Worm (Caenorhabditis elegans) whole organism, L1 larva: ENCODE data around the gene Y7A5A.8.

ENCODE experiments used
- C04F5.9 ChIP-seq: sonication (generic microtip); optimal IDR thresholded peaks from 2 replicates; lab custom pipeline; 2016; ENCODE audit warnings: missing genetic modification characterization, missing compliant biosample characterization
- Y116A8C.19 ChIP-seq: sonication (generic microtip); optimal IDR thresholded peaks from 2 replicates; lab custom pipeline; 2016; ENCODE audit warnings: missing compliant biosample characterization, missing genetic modification characterization, borderline replicate concordance
- aly-2 ChIP-seq: fragments of 150-350 bp; optimal IDR thresholded peaks from 2 replicates; lab custom pipeline; 2014; ENCODE audit warnings: missing biosample characterization, missing genetic modification characterization
- ama-1 ChIP-seq: fragments of 150-350 bp; optimal IDR thresholded peaks from 2 replicates; lab custom pipeline; 2014
- ceh-8 ChIP-seq: fragments of 200-800 bp; sonication (Bioruptor generic); optimal IDR thresholded peaks from 2 replicates; lab custom pipeline; 2018; ENCODE audit warnings: mild to moderate bottlenecking, missing genetic modification characterization, moderate library complexity, missing compliant biosample characterization
- ceh-82 ChIP-seq, 3 experiments: fragments of 150-350 bp in 1 of 3; sonication (generic microtip) in 2 of 3; optimal IDR thresholded peaks; 2 replicates each; lab custom pipeline; 2014 to 2017; ENCODE audit warnings: missing biosample characterization in 3 of 3, missing genetic modification characterization in 3 of 3
- ceh-90 ChIP-seq: sonication (generic microtip); optimal IDR thresholded peaks from 2 replicates; lab custom pipeline; 2016; ENCODE audit warnings: missing genetic modification characterization, missing compliant biosample characterization
- ces-1 ChIP-seq: fragments of 150-350 bp; optimal IDR thresholded peaks from 2 replicates; lab custom pipeline; 2014; ENCODE audit warnings: missing biosample characterization, missing genetic modification reagents, missing genetic modification characterization
- efl-1 ChIP-seq, 4 experiments: fragments of 150-350 bp; optimal IDR thresholded peaks in 3 of 4; peaks in 1 of 4; 1 replicate in 1 of 4; 2 replicates in 3 of 4; lab custom pipeline; 2014; ENCODE audit warnings: missing biosample characterization in 2 of 4, missing genetic modification characterization in 2 of 4, missing genetic modification reagents in 2 of 4
- egl-27 ChIP-seq, 2 experiments: fragments of 150-350 bp in 1 of 2; sonication (generic microtip); optimal IDR thresholded peaks; 3 replicates each; lab custom pipeline; 2017 to 2018; ENCODE audit warnings: missing biosample characterization in 2 of 2, missing genetic modification characterization in 2 of 2, missing genetic modification reagents in 2 of 2
- fkh-4 ChIP-seq: sonication (generic microtip); optimal IDR thresholded peaks from 2 replicates; lab custom pipeline; 2016; ENCODE audit warnings: missing compliant biosample characterization, missing genetic modification characterization, borderline replicate concordance
- fos-1 ChIP-seq: fragments of 150-350 bp; optimal IDR thresholded peaks from 2 replicates; lab custom pipeline; 2014; ENCODE audit warnings: missing biosample characterization, missing genetic modification characterization
- hlh-17 ChIP-seq: fragments of 200-800 bp; sonication (Bioruptor generic); optimal IDR thresholded peaks from 2 replicates; lab custom pipeline; 2018; ENCODE audit warnings: missing genetic modification characterization, mild to moderate bottlenecking, missing compliant biosample characterization, moderate library complexity, borderline replicate concordance
- hpl-2 ChIP-seq: fragments of 150-350 bp; optimal IDR thresholded peaks from 2 replicates; lab custom pipeline; 2014; ENCODE audit warnings: missing biosample characterization, missing genetic modification reagents, missing genetic modification characterization
- jun-1 ChIP-seq: fragments of 150-350 bp; optimal IDR thresholded peaks from 2 replicates; lab custom pipeline; 2014; ENCODE audit warnings: missing biosample characterization, missing genetic modification reagents, missing genetic modification characterization
- lin-14 ChIP-seq: fragments of 200-800 bp; sonication (Bioruptor generic); optimal IDR thresholded peaks from 2 replicates; lab custom pipeline; 2018; ENCODE audit warnings: mild to moderate bottlenecking, missing genetic modification characterization, moderate library complexity, missing compliant biosample characterization
- lin-39 ChIP-seq: fragments of 150-350 bp; optimal IDR thresholded peaks from 2 replicates; lab custom pipeline; 2014; ENCODE audit warnings: missing biosample characterization, missing genetic modification reagents, missing genetic modification characterization
- lir-3 ChIP-seq: sonication (generic microtip); optimal IDR thresholded peaks from 2 replicates; lab custom pipeline; 2016; ENCODE audit warnings: mild to moderate bottlenecking, missing genetic modification characterization, moderate library complexity, missing compliant biosample characterization; ENCODE audit not compliant: poor library complexity
- mab-9 ChIP-seq: fragments of 200-800 bp; sonication (Bioruptor generic); IDR thresholded peaks from 2 replicates; pipeline ENCODE4 v1.3.6; 2022; ENCODE audit warnings: missing genetic modification reagents, missing genetic modification characterization, missing compliant biosample characterization
- nhr-237 ChIP-seq: fragments of 150-350 bp; optimal IDR thresholded peaks from 2 replicates; lab custom pipeline; 2014; ENCODE audit warnings: missing biosample characterization, missing genetic modification characterization
- nhr-28 ChIP-seq: fragments of 150-350 bp; optimal IDR thresholded peaks from 2 replicates; lab custom pipeline; 2014; ENCODE audit warnings: missing biosample characterization, missing genetic modification characterization
- nhr-47 ChIP-seq: sonication (generic microtip); optimal IDR thresholded peaks from 2 replicates; lab custom pipeline; 2016; ENCODE audit warnings: mild to moderate bottlenecking, missing genetic modification characterization, moderate library complexity, missing compliant biosample characterization
- nhr-77 ChIP-seq: fragments of 150-350 bp; optimal IDR thresholded peaks from 2 replicates; lab custom pipeline; 2014; ENCODE audit warnings: missing biosample characterization, missing genetic modification characterization
- nhr-84 ChIP-seq: sonication (generic microtip); optimal IDR thresholded peaks from 2 replicates; lab custom pipeline; 2017; ENCODE audit warnings: missing biosample characterization, missing genetic modification characterization
- pag-3 ChIP-seq: sonication (generic microtip); optimal IDR thresholded peaks from 2 replicates; lab custom pipeline; 2017; ENCODE audit warnings: missing genetic modification characterization, mild to moderate bottlenecking, missing compliant biosample characterization, antibody characterized with exemption, borderline replicate concordance; ENCODE audit not compliant: insufficient read depth
- pax-3 ChIP-seq: fragments of 200-800 bp; sonication (Bioruptor generic); optimal IDR thresholded peaks from 2 replicates; lab custom pipeline; 2018; ENCODE audit warnings: mild to moderate bottlenecking, missing genetic modification characterization, moderate library complexity, missing compliant biosample characterization
- pqm-1 ChIP-seq: sonication (generic microtip); optimal IDR thresholded peaks from 3 replicates; lab custom pipeline; 2017; ENCODE audit warnings: missing biosample characterization, missing genetic modification characterization
- skn-1 ChIP-seq: fragments of 150-350 bp; optimal IDR thresholded peaks from 2 replicates; lab custom pipeline; 2014; ENCODE audit warnings: missing biosample characterization, missing genetic modification characterization
- snpc-4 ChIP-seq: fragments of 150-350 bp; optimal IDR thresholded peaks from 2 replicates; lab custom pipeline; 2014; ENCODE audit warnings: missing biosample characterization, missing genetic modification characterization
- snu-23 ChIP-seq: sonication (generic microtip); optimal IDR thresholded peaks from 2 replicates; lab custom pipeline; 2016; ENCODE audit warnings: missing genetic modification characterization, missing compliant biosample characterization
- sox-4 ChIP-seq: sonication (generic microtip); optimal IDR thresholded peaks from 2 replicates; lab custom pipeline; 2016; ENCODE audit warnings: missing genetic modification characterization, missing compliant biosample characterization
- sup-37 ChIP-seq: fragments of 200-800 bp; sonication (Bioruptor generic); optimal IDR thresholded peaks from 2 replicates; lab custom pipeline; 2018; ENCODE audit warnings: mild to moderate bottlenecking, missing genetic modification characterization, missing compliant biosample characterization
- swsn-7 ChIP-seq: sonication (generic microtip); optimal IDR thresholded peaks from 2 replicates; lab custom pipeline; 2016; ENCODE audit warnings: missing genetic modification characterization, missing compliant biosample characterization
- tlp-1 ChIP-seq: fragments of 150-350 bp; optimal IDR thresholded peaks from 2 replicates; lab custom pipeline; 2014; ENCODE audit warnings: missing biosample characterization, missing genetic modification characterization
- unc-30 ChIP-seq: sonication (generic microtip); optimal IDR thresholded peaks from 2 replicates; lab custom pipeline; 2017; ENCODE audit warnings: missing biosample characterization, missing genetic modification characterization
- xbp-1 ChIP-seq: sonication (generic microtip); optimal IDR thresholded peaks from 2 replicates; lab custom pipeline; 2016; ENCODE audit warnings: missing genetic modification characterization, missing compliant biosample characterization
- ztf-11 ChIP-seq, 2 experiments: sonication (generic microtip); optimal IDR thresholded peaks; 2 replicates each; lab custom pipeline; 2016 to 2017; ENCODE audit warnings: missing genetic modification characterization in 2 of 2, missing biosample characterization in 1 of 2, missing compliant biosample characterization in 1 of 2

Gene Y7A5A.8

DNA sequence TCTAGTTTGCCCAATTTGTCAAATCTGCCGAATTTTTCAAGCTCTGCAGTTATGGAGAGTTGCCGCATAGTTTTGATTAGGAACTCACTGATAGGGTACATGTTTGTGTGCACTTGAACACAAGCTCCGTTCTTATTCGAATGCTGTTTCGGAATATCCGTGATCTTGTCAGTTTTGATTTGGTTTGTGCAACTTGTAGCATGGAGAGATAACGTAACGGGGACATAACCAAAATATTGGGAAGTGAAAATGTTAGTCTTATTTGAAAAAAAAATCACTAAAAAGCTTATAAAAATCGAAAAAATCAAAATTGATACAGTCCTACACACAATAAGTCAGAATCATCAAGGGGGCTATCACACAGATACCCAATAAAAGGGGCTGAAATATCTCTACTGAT, 40.3 kb upstream of the Y7A5A.8 start, which contains the start of gene Y7A5A.24:
Gene Y7A5A.24 (minus strand): TSS at position 101 of the 400 bp plus-strand sequence.
- TF ChIP-seq efl-1 (optimal IDR thresholded peaks at IDR 0.05; lab: Kevin White, UChicago) (no peak), efl-1 (GFP tag; optimal IDR thresholded peaks at IDR 0.05 in 1 of 2; lab: Kevin White, UChicago) (peak in 1 of 2 experiments; percentile 7), egl-27 (tag; optimal IDR thresholded peaks at IDR 0.05; lab: Kevin White, UChicago) (no peak)

DNA sequence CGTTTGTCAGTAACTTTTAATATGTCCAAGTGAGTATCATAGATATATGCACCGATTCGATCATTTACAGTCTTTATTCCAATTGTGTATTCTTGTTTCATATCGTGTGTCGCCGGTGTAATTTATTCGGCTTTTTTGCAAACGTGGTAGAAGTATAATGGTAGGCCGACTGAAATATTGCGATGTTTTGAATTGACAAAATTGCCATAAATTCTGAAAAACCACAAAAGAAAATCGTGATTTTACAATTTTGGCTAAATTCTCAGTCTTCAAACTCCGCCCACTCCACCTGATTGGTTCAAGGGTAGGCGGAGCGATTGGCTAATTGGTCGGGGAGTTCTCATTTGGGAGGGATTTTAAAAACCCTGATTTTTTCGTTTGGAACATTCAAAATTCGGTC, 37.7 kb upstream of the Y7A5A.8 start, which contains the start of gene Y7A5A.3:
Gene Y7A5A.3 (minus strand): TSS at position 101 of the 400 bp plus-strand sequence.
- TF ChIP-seq fos-1 (tag; lab: Kevin White, UChicago) = no peak
- TF ChIP-seq nhr-84 (tag; lab: Kevin White, UChicago) = no peak
- no peak for TF ChIP-seq ama-1 (lab: Kevin White, UChicago)
- no peak for TF ChIP-seq hlh-17
- TF ChIP-seq lin-39 (tag; lab: Kevin White, UChicago) = no peak
- no peak for TF ChIP-seq ces-1 (GFP tag; lab: Kevin White, UChicago)
- no peak for TF ChIP-seq ceh-82 (tag; optimal IDR thresholded peaks at IDR 0.05; lab: Kevin White, UChicago)
- TF ChIP-seq ceh-90 (tag; lab: Kevin White, UChicago) = no peak
- TF ChIP-seq jun-1 (tag; lab: Kevin White, UChicago) = no peak
- TF ChIP-seq pax-3 (tag; lab: Kevin White, UChicago) = no peak
- no peak for TF ChIP-seq Y116A8C.19 (tag; lab: Kevin White, UChicago)
- no peak for TF ChIP-seq ceh-8 (GFP tag; lab: Kevin White, UChicago)
- TF ChIP-seq C04F5.9 = no peak
- no peak for TF ChIP-seq skn-1 (tag; lab: Kevin White, UChicago)
- no peak for TF ChIP-seq ztf-11 (tag; optimal IDR thresholded peaks at IDR 0.05; lab: Kevin White, UChicago)
- no peak for TF ChIP-seq aly-2
- TF ChIP-seq pag-3 (tag; lab: Kevin White, UChicago) = no peak
- no peak for TF ChIP-seq mab-9 (GFP tag; lab: Robert Waterston, UW)
- TF ChIP-seq nhr-28 (tag; lab: Kevin White, UChicago) = no peak
- no peak for TF ChIP-seq tlp-1 (tag; lab: Kevin White, UChicago)

DNA sequence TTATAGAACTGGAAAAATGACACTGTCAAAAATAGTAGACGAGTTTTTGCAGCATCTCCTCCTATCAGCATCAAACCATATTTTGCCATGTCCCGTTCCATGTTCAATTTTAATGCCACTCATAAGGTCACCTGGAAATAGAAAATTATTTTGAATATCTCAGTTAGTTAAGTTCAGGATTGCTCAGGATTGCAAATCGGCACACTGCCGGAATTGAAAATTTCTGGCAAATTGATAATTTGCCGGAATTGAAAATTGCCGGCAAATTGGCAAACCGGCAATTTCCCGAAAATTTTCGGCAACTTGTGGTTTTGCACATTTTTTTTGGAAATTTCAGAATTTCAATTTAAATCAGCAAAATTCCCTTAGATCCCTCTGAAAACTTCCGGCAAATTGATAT, 35.6 kb upstream of the Y7A5A.8 start, which contains the start of gene Y7A5A.5:
Gene Y7A5A.5 (minus strand): TSS at position 101 of the 400 bp plus-strand sequence.
- no peak for TF ChIP-seq sox-4
- TF ChIP-seq xbp-1 (tag; lab: Kevin White, UChicago) = no peak
- TF ChIP-seq swsn-7 (tag; lab: Kevin White, UChicago) = no peak
- no peak for TF ChIP-seq ztf-11 (tag; optimal IDR thresholded peaks at IDR 0.05; lab: Kevin White, UChicago)
- no peak for TF ChIP-seq lin-14
- TF ChIP-seq pqm-1 = no peak
- TF ChIP-seq unc-30 = no peak
- TF ChIP-seq nhr-28 (tag; lab: Kevin White, UChicago) = no peak
- TF ChIP-seq snpc-4 (tag; lab: Kevin White, UChicago) = no peak
- TF ChIP-seq hpl-2 (GFP tag; lab: Kevin White, UChicago) = no peak
- no peak for TF ChIP-seq nhr-77 (tag; lab: Kevin White, UChicago)
- no peak for TF ChIP-seq lir-3 (tag; lab: Kevin White, UChicago)
- TF ChIP-seq fkh-4 (tag; lab: Kevin White, UChicago) = no peak
- no peak for TF ChIP-seq sup-37 (GFP tag; lab: Kevin White, UChicago)
- no peak for TF ChIP-seq snu-23
- TF ChIP-seq nhr-237 (tag; lab: Kevin White, UChicago) = no peak
- no peak for TF ChIP-seq jun-1 (tag; lab: Kevin White, UChicago)
- no peak for TF ChIP-seq nhr-47 (tag; lab: Kevin White, UChicago)
- TF ChIP-seq lin-39 (tag; lab: Kevin White, UChicago) = no peak
